Fruit fly (Drosophila melanogaster): ENCODE measurements around the gene CG7059.

dm6 chr3R:22341652-22342051 is 47.9 kb upstream of the CG7059 start:
- TF ChIP-seq peb (GFP tag; IDR thresholded peaks at IDR 0.05) (no peak), CG11093 (GFP tag; IDR thresholded peaks at IDR 0.05) (no peak), nmo (GFP tag; optimal IDR thresholded peaks at IDR 0.05) (no peak), CG11085 (GFP tag; IDR thresholded peaks at IDR 0.05) (no peak), CG1832 (GFP tag; optimal IDR thresholded peaks at IDR 0.05) (no peak), toy (GFP tag; IDR thresholded peaks at IDR 0.05) (no peak), dati (GFP tag; IDR thresholded peaks at IDR 0.05) (no peak)
